Worm (Caenorhabditis elegans) whole organism, L3 larva: ENCODE results near the gene nlp-45.
A peak's percentile ranks its signal among the peaks of the same experiment; 100 is the strongest.

Experiments used
- R02D3.7 ChIP-seq: fragments of 150-350 bp; optimal IDR thresholded peaks from 2 replicates; lab custom pipeline; 2014; ENCODE audit warnings: missing biosample characterization, missing genetic modification characterization
- ZK546.5 ChIP-seq: sonication (generic microtip); optimal IDR thresholded peaks from 2 replicates; lab custom pipeline; 2017; ENCODE audit warnings: missing biosample characterization, missing genetic modification characterization
- aly-2 ChIP-seq: fragments of 150-350 bp; optimal IDR thresholded peaks from 2 replicates; lab custom pipeline; 2014; ENCODE audit warnings: missing biosample characterization, missing genetic modification characterization
- ama-1 ChIP-seq: fragments of 150-350 bp; optimal IDR thresholded peaks from 2 replicates; lab custom pipeline; 2018
- ceh-16 ChIP-seq: sonication (generic microtip); optimal IDR thresholded peaks from 2 replicates; lab custom pipeline; 2017; ENCODE audit warnings: missing biosample characterization, missing genetic modification characterization
- ceh-28 ChIP-seq: fragments of 150-350 bp; optimal IDR thresholded peaks from 2 replicates; lab custom pipeline; 2014; ENCODE audit warnings: missing biosample characterization, missing genetic modification reagents, missing genetic modification characterization
- ceh-82 ChIP-seq: fragments of 150-350 bp; optimal IDR thresholded peaks from 2 replicates; lab custom pipeline; 2014; ENCODE audit warnings: missing biosample characterization, missing genetic modification characterization
- ceh-9 ChIP-seq: sonication (generic microtip); optimal IDR thresholded peaks from 2 replicates; lab custom pipeline; 2018; ENCODE audit warnings: missing biosample characterization, missing genetic modification characterization
- daf-12 ChIP-seq: fragments of 150-350 bp; optimal IDR thresholded peaks from 2 replicates; lab custom pipeline; 2014; ENCODE audit warnings: missing biosample characterization, missing genetic modification reagents, missing genetic modification characterization
- egl-27 ChIP-seq: sonication (generic microtip); optimal IDR thresholded peaks from 4 replicates; lab custom pipeline; 2017; ENCODE audit warnings: missing biosample characterization, missing genetic modification reagents, missing genetic modification characterization
- egl-5 ChIP-seq: fragments of 150-350 bp; optimal IDR thresholded peaks from 2 replicates; lab custom pipeline; 2017; ENCODE audit warnings: missing biosample characterization, missing genetic modification reagents, missing genetic modification characterization, inconsistent platforms
- elt-1 ChIP-seq: fragments of 150-350 bp; optimal IDR thresholded peaks from 2 replicates; lab custom pipeline; 2014; ENCODE audit warnings: missing biosample characterization, missing genetic modification characterization
- elt-2 ChIP-seq: sonication (generic microtip); optimal IDR thresholded peaks from 2 replicates; lab custom pipeline; 2016; ENCODE audit warnings: missing genetic modification reagents, mild to moderate bottlenecking, missing genetic modification characterization, missing compliant biosample characterization
- elt-3 ChIP-seq, 3 experiments: fragments of 150-350 bp in 1 of 3; sonication (generic microtip) in 2 of 3; optimal IDR thresholded peaks; 2 replicates in 2 of 3; 4 replicates in 1 of 3; lab custom pipeline; 2014 to 2017; ENCODE audit warnings: missing biosample characterization in 3 of 3, missing genetic modification characterization in 3 of 3
- eor-1 ChIP-seq, 2 experiments: fragments of 150-350 bp; optimal IDR thresholded peaks; 2 replicates each; lab custom pipeline; 2014 to 2018; ENCODE audit warnings: missing biosample characterization in 2 of 2, missing genetic modification characterization in 2 of 2
- fkh-10 ChIP-seq: sonication (generic microtip); optimal IDR thresholded peaks from 2 replicates; lab custom pipeline; 2017; ENCODE audit warnings: missing biosample characterization, missing genetic modification reagents, missing genetic modification characterization
- fkh-2 ChIP-seq: fragments of 150-350 bp; optimal IDR thresholded peaks from 2 replicates; lab custom pipeline; 2014; ENCODE audit warnings: missing biosample characterization, missing genetic modification reagents, missing genetic modification characterization
- fos-1 ChIP-seq: fragments of 150-350 bp; optimal IDR thresholded peaks from 2 replicates; lab custom pipeline; 2014; ENCODE audit warnings: missing biosample characterization, missing genetic modification characterization
- hmg-11 ChIP-seq: sonication (generic microtip); optimal IDR thresholded peaks from 2 replicates; lab custom pipeline; 2016; ENCODE audit warnings: missing genetic modification characterization, missing compliant biosample characterization
- jun-1 ChIP-seq: fragments of 150-350 bp; optimal IDR thresholded peaks from 2 replicates; lab custom pipeline; 2014; ENCODE audit warnings: missing biosample characterization, missing genetic modification reagents, missing genetic modification characterization
- lin-15B ChIP-seq: fragments of 150-350 bp; optimal IDR thresholded peaks from 2 replicates; lab custom pipeline; 2014; ENCODE audit warnings: missing biosample characterization, missing genetic modification characterization
- lin-39 ChIP-seq: fragments of 150-350 bp; optimal IDR thresholded peaks from 2 replicates; lab custom pipeline; 2018; ENCODE audit warnings: missing biosample characterization, missing genetic modification reagents, missing genetic modification characterization
- lsy-12 ChIP-seq: sonication (generic microtip); optimal IDR thresholded peaks from 2 replicates; lab custom pipeline; 2016; ENCODE audit warnings: mild to moderate bottlenecking, missing genetic modification characterization, missing compliant biosample characterization
- mdl-1 ChIP-seq: fragments of 150-350 bp; optimal IDR thresholded peaks from 2 replicates; lab custom pipeline; 2014; ENCODE audit warnings: missing biosample characterization, missing genetic modification characterization
- mml-1 ChIP-seq: fragments of 150-350 bp; sonication (generic microtip); optimal IDR thresholded peaks from 3 replicates; lab custom pipeline; 2014; ENCODE audit warnings: missing biosample characterization, missing genetic modification characterization
- nfya-1 ChIP-seq: sonication (generic microtip); optimal IDR thresholded peaks from 2 replicates; lab custom pipeline; 2017; ENCODE audit warnings: missing genetic modification characterization, mild to moderate bottlenecking, missing compliant biosample characterization, antibody characterized with exemption, moderate library complexity; ENCODE audit not compliant: insufficient read depth
- nhr-11 ChIP-seq: fragments of 150-350 bp; optimal IDR thresholded peaks from 2 replicates; lab custom pipeline; 2014; ENCODE audit warnings: missing biosample characterization, missing genetic modification characterization
- nhr-12 ChIP-seq: fragments of 150-350 bp; optimal IDR thresholded peaks from 2 replicates; lab custom pipeline; 2014; ENCODE audit warnings: missing biosample characterization, missing genetic modification characterization
- nhr-23 ChIP-seq: fragments of 150-350 bp; optimal IDR thresholded peaks from 2 replicates; lab custom pipeline; 2014; ENCODE audit warnings: missing biosample characterization, missing genetic modification reagents, missing genetic modification characterization
- nhr-237 ChIP-seq: fragments of 150-350 bp; optimal IDR thresholded peaks from 2 replicates; lab custom pipeline; 2014; ENCODE audit warnings: missing biosample characterization, missing genetic modification characterization
- nhr-25 ChIP-seq: sonication (generic microtip); optimal IDR thresholded peaks from 2 replicates; lab custom pipeline; 2017; ENCODE audit warnings: missing biosample characterization, missing genetic modification characterization
- nhr-28 ChIP-seq: fragments of 150-350 bp; optimal IDR thresholded peaks from 2 replicates; lab custom pipeline; 2014; ENCODE audit warnings: missing biosample characterization, missing genetic modification characterization
- nhr-43 ChIP-seq: sonication (generic microtip); optimal IDR thresholded peaks from 2 replicates; lab custom pipeline; 2016; ENCODE audit warnings: mild to moderate bottlenecking, missing genetic modification characterization, missing compliant biosample characterization; ENCODE audit not compliant: poor library complexity, severe bottlenecking
- nhr-67 ChIP-seq: fragments of 150-350 bp; optimal IDR thresholded peaks from 2 replicates; lab custom pipeline; 2014; ENCODE audit warnings: missing biosample characterization, missing genetic modification characterization
- nhr-76 ChIP-seq: fragments of 150-350 bp; sonication (generic microtip); optimal IDR thresholded peaks from 5 replicates; lab custom pipeline; 2014; ENCODE audit warnings: missing biosample characterization, missing genetic modification characterization
- nhr-77 ChIP-seq: fragments of 150-350 bp; optimal IDR thresholded peaks from 2 replicates; lab custom pipeline; 2014; ENCODE audit warnings: missing biosample characterization, missing genetic modification characterization
- pha-4 ChIP-seq: fragments of 150-350 bp; optimal IDR thresholded peaks from 2 replicates; lab custom pipeline; 2014; ENCODE audit warnings: missing biosample characterization, missing genetic modification reagents, missing genetic modification characterization
- pqm-1 ChIP-seq: fragments of 150-350 bp; optimal IDR thresholded peaks from 2 replicates; lab custom pipeline; 2017; ENCODE audit warnings: missing biosample characterization, missing genetic modification characterization, inconsistent platforms
- sea-2 ChIP-seq: fragments of 150-350 bp; sonication (generic microtip); optimal IDR thresholded peaks from 4 replicates; lab custom pipeline; 2014; ENCODE audit warnings: missing biosample characterization, missing genetic modification reagents, missing genetic modification characterization
- skn-1 ChIP-seq: fragments of 150-350 bp; optimal IDR thresholded peaks from 2 replicates; lab custom pipeline; 2014; ENCODE audit warnings: missing biosample characterization, missing genetic modification characterization
- snpc-4 ChIP-seq: fragments of 150-350 bp; optimal IDR thresholded peaks from 2 replicates; lab custom pipeline; 2014; ENCODE audit warnings: missing biosample characterization, missing genetic modification characterization
- tbx-2 ChIP-seq: sonication (generic microtip); optimal IDR thresholded peaks from 2 replicates; lab custom pipeline; 2016; ENCODE audit warnings: mild to moderate bottlenecking, missing genetic modification characterization, missing compliant biosample characterization
- unc-39 ChIP-seq: sonication (generic microtip); optimal IDR thresholded peaks from 4 replicates; lab custom pipeline; 2017; ENCODE audit warnings: missing biosample characterization, missing genetic modification characterization
- unc-62 ChIP-seq: fragments of 150-350 bp; sonication (generic microtip); optimal IDR thresholded peaks from 4 replicates; lab custom pipeline; 2014; ENCODE audit warnings: missing biosample characterization, missing genetic modification reagents, missing genetic modification characterization
- zag-1 ChIP-seq: fragments of 150-350 bp; optimal IDR thresholded peaks from 2 replicates; lab custom pipeline; 2014; ENCODE audit warnings: missing biosample characterization, missing genetic modification characterization
- ztf-11 ChIP-seq: fragments of 150-350 bp; optimal IDR thresholded peaks from 2 replicates; lab custom pipeline; 2014; ENCODE audit warnings: missing biosample characterization, missing genetic modification characterization
- ztf-4 ChIP-seq: fragments of 150-350 bp; optimal IDR thresholded peaks from 2 replicates; lab custom pipeline; 2014; ENCODE audit warnings: missing biosample characterization, missing genetic modification characterization

The nlp-45 gene

ce11 chrX:2368042-2368814, 30.1 kb upstream of the nlp-45 start:
- TF ChIP-seq snpc-4 (tag; lab: Kevin White, UChicago) (peak; percentile 20), ceh-28 (peak; percentile 11), fkh-2 (tag; lab: Kevin White, UChicago) (no peak), jun-1 (peak; percentile 5), nhr-25 (tag; lab: Kevin White, UChicago) (peak; percentile 80), pha-4 (tag; lab: Kevin White, UChicago) (peak; percentile 79)

ce11 chrX:2365890-2366289, 27.8 kb upstream of the nlp-45 start, which contains the start of gene T24D8.6:
Gene T24D8.6, minus strand, starts transcription at chrX:2365990.
- no peak for TF ChIP-seq nhr-77 (tag; lab: Kevin White, UChicago)

ce11 chrX:2364703-2365299, 26.7 kb upstream of the nlp-45 start:
- TF ChIP-seq nhr-237 (peak; percentile 61), ama-1 (lab: Kevin White, UChicago) (no peak), ceh-9 (tag; lab: Kevin White, UChicago) (no peak), hmg-11 (tag; lab: Kevin White, UChicago) (peak; percentile 81), lsy-12 (tag; lab: Kevin White, UChicago) (peak; percentile 88), nhr-11 (peak; percentile 70), egl-5 (tag; lab: Kevin White, UChicago) (peak; percentile 42), tbx-2 (tag; lab: Kevin White, UChicago) (peak; percentile 96), lin-39 (tag; lab: Kevin White, UChicago) (no peak), nhr-28 (tag; lab: Kevin White, UChicago) (peak; percentile 66), unc-62 (GFP tag; lab: Kevin White, UChicago) (peak; percentile 4), fkh-10 (GFP tag; lab: Kevin White, UChicago) (no peak), egl-27 (tag; lab: Kevin White, UChicago) (peak; percentile 57), nhr-23 (tag; lab: Kevin White, UChicago) (peak; percentile 97), aly-2 (peak; percentile 64), daf-12 (tag; lab: Kevin White, UChicago) (peak; percentile 45), fos-1 (tag; lab: Kevin White, UChicago) (peak; percentile 89), ceh-82 (tag; lab: Kevin White, UChicago) (peak; percentile 94), nhr-43 (tag; lab: Kevin White, UChicago) (peak; percentile 97), pha-4 (tag; lab: Kevin White, UChicago) (peak; percentile 95), nhr-76 (tag; lab: Kevin White, UChicago) (peak; percentile 74), fkh-2 (tag; lab: Kevin White, UChicago) (no peak), ceh-28 (peak; percentile 98), elt-1 (tag; lab: Kevin White, UChicago) (peak; percentile 48), unc-39 (tag; lab: Kevin White, UChicago) (no peak), elt-3 (tag; optimal IDR thresholded peaks at IDR 0.05; lab: Kevin White, UChicago) (peak; percentile 60 to 94 (median 91)), sea-2 (GFP tag; lab: Kevin White, UChicago) (no peak), nfya-1 (tag; lab: Kevin White, UChicago) (peak; percentile 51), lin-15B (tag; lab: Kevin White, UChicago) (no peak), nhr-77 (tag; lab: Kevin White, UChicago) (peak; percentile 94), nhr-25 (tag; lab: Kevin White, UChicago) (peak; percentile 85), ztf-11 (tag; lab: Kevin White, UChicago) (no peak), R02D3.7 (peak; percentile 80), ZK546.5 (peak; percentile 40), skn-1 (tag; lab: Kevin White, UChicago) (peak; percentile 90), snpc-4 (tag; lab: Kevin White, UChicago) (peak; percentile 89), ceh-16 (tag; lab: Kevin White, UChicago) (no peak), pqm-1 (tag; lab: Kevin White, UChicago) (peak; percentile 88), nhr-12 (tag; lab: Kevin White, UChicago) (no peak), jun-1 (peak; percentile 97), zag-1 (tag; lab: Kevin White, UChicago) (peak; percentile 34), mml-1 (tag; lab: Kevin White, UChicago) (no peak), eor-1 (tag; optimal IDR thresholded peaks at IDR 0.05; lab: Kevin White, UChicago) (peak in 1 of 2 experiments; percentile 48), mdl-1 (tag; lab: Kevin White, UChicago) (peak; percentile 67), elt-2 (tag; lab: Kevin White, UChicago) (peak; percentile 74), nhr-67 (tag; lab: Kevin White, UChicago) (peak; percentile 61), ztf-4 (peak; percentile 70)
